Fruit fly (Drosophila melanogaster): ENCODE data around the gene Snx21.

dm6 chr2L:2807597-2807996 lies 42.1 kb upstream of the Snx21 start:
- TF ChIP-seq cic (GFP tag; optimal IDR thresholded peaks at IDR 0.05) (no peak), CG7101 (tag; optimal IDR thresholded peaks at IDR 0.05) (no peak), ovo (GFP tag; optimal IDR thresholded peaks at IDR 0.05) (no peak), bab1 (GFP tag; optimal IDR thresholded peaks at IDR 0.05) (no peak), Clk (GFP tag; optimal IDR thresholded peaks at IDR 0.05) (no peak), CG7045 (GFP tag; optimal IDR thresholded peaks at IDR 0.05) (no peak), CG14711 (tag; optimal IDR thresholded peaks at IDR 0.05) (no peak), CG12768 (GFP tag; optimal IDR thresholded peaks at IDR 0.05) (no peak), Mnt (GFP tag; optimal IDR thresholded peaks at IDR 0.05) (no peak), toe (GFP tag; optimal IDR thresholded peaks at IDR 0.05) (no peak), pad (GFP tag; optimal IDR thresholded peaks at IDR 0.05) (no peak), tj (GFP tag; optimal IDR thresholded peaks at IDR 0.05) (no peak), Crg-1 (GFP tag; optimal IDR thresholded peaks at IDR 0.05) (no peak), CG11617 (GFP tag; optimal IDR thresholded peaks at IDR 0.05) (no peak)
